Worm (Caenorhabditis elegans) whole organism, mixed stage, embryonic: ENCODE measurements around the gene nol-56.

Experiments
- ces-1 ChIP-seq: fragments of 150-350 bp; optimal IDR thresholded peaks from 2 replicates; lab custom pipeline; 2014; ENCODE audit warnings: missing biosample characterization, missing genetic modification reagents, missing genetic modification characterization
- flh-1 ChIP-seq: fragments of 200-800 bp; sonication (Bioruptor generic); optimal IDR thresholded peaks from 2 replicates; lab custom pipeline; 2018; ENCODE audit warnings: mild to moderate bottlenecking, missing genetic modification characterization, moderate library complexity, missing compliant biosample characterization
- ham-2 ChIP-seq: fragments of 200-800 bp; sonication (Bioruptor generic); optimal IDR thresholded peaks from 2 replicates; lab custom pipeline; 2018; ENCODE audit warnings: mild to moderate bottlenecking, missing genetic modification characterization, missing compliant biosample characterization
- lin-32 ChIP-seq: fragments of 200-800 bp; sonication (Bioruptor generic); optimal IDR thresholded peaks from 2 replicates; lab custom pipeline; 2018; ENCODE audit warnings: mild to moderate bottlenecking, missing genetic modification characterization, missing compliant biosample characterization
- lsy-2 ChIP-seq: fragments of 150-350 bp; optimal IDR thresholded peaks from 2 replicates; lab custom pipeline; 2014; ENCODE audit warnings: missing biosample characterization, missing genetic modification characterization
- mep-1 ChIP-seq: fragments of 150-350 bp; optimal IDR thresholded peaks from 2 replicates; lab custom pipeline; 2017; ENCODE audit warnings: missing biosample characterization, missing genetic modification reagents, missing genetic modification characterization, inconsistent platforms
- nhr-76 ChIP-seq: sonication (generic microtip); optimal IDR thresholded peaks from 2 replicates; lab custom pipeline; 2017; ENCODE audit warnings: missing biosample characterization, missing genetic modification characterization
- pha-4 ChIP-seq: fragments of 150-350 bp; optimal IDR thresholded peaks from 2 replicates; lab custom pipeline; 2018; ENCODE audit warnings: missing biosample characterization, missing genetic modification reagents, missing genetic modification characterization
- snpc-4 ChIP-seq: fragments of 150-350 bp; optimal IDR thresholded peaks from 2 replicates; lab custom pipeline; 2014; ENCODE audit warnings: missing biosample characterization, missing genetic modification characterization
- unc-39 ChIP-seq: fragments of 150-350 bp; optimal IDR thresholded peaks from 2 replicates; lab custom pipeline; 2014; ENCODE audit warnings: missing biosample characterization, missing genetic modification characterization

- TF ChIP-seq lsy-2 (tag; lab: Kevin White, UChicago) (no peak), mep-1 (no peak), ces-1 (GFP tag; lab: Kevin White, UChicago) (no peak), lin-32 (GFP tag; lab: Kevin White, UChicago) (no peak), flh-1 (GFP tag; lab: Kevin White, UChicago) (no peak), nhr-76 (tag; lab: Kevin White, UChicago) (no peak), pha-4 (no peak), snpc-4 (tag; lab: Kevin White, UChicago) (no peak), unc-39 (tag; lab: Kevin White, UChicago) (no peak), ham-2 (GFP tag; lab: Kevin White, UChicago) (no peak)
Observed at ce11 chrV:10323537-10323936, 29.2 kb downstream of the nol-56 start.
